Fruit fly (Drosophila melanogaster): Measurements from ENCODE around the gene Usp32.

Usp32 gene

DNA sequence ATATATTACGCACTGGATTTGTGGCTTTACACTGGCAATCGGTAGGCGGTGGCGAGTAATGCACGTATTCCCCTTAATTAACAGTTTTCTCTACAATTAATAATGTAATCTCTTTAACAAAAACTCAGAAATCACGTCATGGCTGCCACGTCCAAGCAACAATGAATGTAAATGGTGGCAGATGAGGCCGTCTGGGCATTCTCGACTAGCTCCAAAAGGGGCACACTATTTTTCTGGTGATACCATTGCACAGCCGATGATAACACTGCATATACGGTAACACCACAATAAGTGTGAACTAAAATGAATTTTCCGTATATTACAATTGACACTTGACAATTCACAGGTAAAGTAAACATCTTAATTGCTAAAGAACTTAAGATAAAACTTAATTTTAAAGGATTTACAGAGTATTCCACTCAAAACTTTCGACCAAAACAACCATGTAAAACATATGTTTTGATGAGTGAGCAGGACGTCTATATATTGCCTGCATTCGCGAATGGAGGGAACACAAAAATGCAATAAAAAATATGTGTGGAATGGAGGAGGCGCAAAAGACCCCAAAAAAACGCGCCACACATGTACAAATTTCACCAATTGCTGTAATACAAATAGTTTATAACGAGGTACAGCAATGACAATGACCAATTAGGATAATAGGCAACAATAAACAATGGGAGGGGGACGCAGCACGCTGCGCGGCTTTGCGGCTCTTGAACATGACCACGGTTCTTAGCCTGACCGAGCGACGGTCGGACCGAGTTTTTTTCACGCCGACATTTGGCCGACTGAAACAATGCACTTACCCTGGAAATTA lies 38.5 kb downstream of the Usp32 start:
- TF ChIP-seq fd59A (GFP tag; optimal IDR thresholded peaks at IDR 0.05) = no peak
- peak; percentile 27 for TF ChIP-seq lz (GFP tag; optimal IDR thresholded peaks at IDR 0.05)
- peak; percentile 8 for TF ChIP-seq CG34406 (GFP tag; optimal IDR thresholded peaks at IDR 0.05)
- no peak for TF ChIP-seq CG7368 (GFP tag; optimal IDR thresholded peaks at IDR 0.05)
- peak; percentile 46; the same call in 2 of the 3 replicates for TF ChIP-seq CG6163 (GFP tag; IDR thresholded peaks at IDR 0.05)
- TF ChIP-seq Sox14 (GFP tag; optimal IDR thresholded peaks at IDR 0.05) = peak; percentile 74
- TF ChIP-seq CG6792 (GFP tag; optimal IDR thresholded peaks at IDR 0.05) = peak; percentile 5
- peak; percentile 72 for TF ChIP-seq Eip78C (GFP tag)
- peak; percentile 91 for TF ChIP-seq dsx (GFP tag; optimal IDR thresholded peaks at IDR 0.05; ENCODE audit: poor library complexity, severe bottlenecking)
- TF ChIP-seq esn (GFP tag; optimal IDR thresholded peaks at IDR 0.05) = peak; percentile 10
- no peak for TF ChIP-seq CG9139 (GFP tag; optimal IDR thresholded peaks at IDR 0.05)
- no peak for TF ChIP-seq acj6 (GFP tag; optimal IDR thresholded peaks at IDR 0.05)
- TF ChIP-seq CG10669 (GFP tag; optimal IDR thresholded peaks at IDR 0.05) = no peak
- no peak for TF ChIP-seq CG11762 (GFP tag; optimal IDR thresholded peaks at IDR 0.05; ENCODE audit: insufficient read depth)
- 0 out of 3 replicates have a peak, but pooled peaks have one; percentile 15 for TF ChIP-seq eg (GFP tag; IDR thresholded peaks at IDR 0.05)
- TF ChIP-seq CG1621 (tag; optimal IDR thresholded peaks at IDR 0.05) = peak; percentile 42

DNA sequence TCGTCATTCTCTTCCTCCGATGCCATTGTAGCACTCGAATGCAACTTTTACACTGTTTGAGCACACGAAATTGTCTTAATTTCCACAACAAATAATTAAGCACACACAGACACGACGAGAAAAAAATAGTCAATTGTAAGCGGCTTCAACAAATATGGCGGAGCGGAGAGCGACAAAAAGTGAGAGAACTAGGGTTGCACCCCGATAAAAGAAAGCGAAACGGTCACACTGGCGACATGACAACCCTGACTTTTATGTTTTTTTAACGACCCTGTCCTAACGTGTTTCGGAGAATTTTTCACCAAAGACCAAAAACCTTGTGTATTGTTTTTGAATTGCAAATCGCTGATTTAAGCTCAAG lies 39.1 kb downstream of the Usp32 start, which contains the start of the genes Mi-2 and Prp3:
TSS of gene Mi-2 (minus strand) at position 162 of the 361 bp plus-strand sequence.
TSS of gene Prp3 (plus strand) at position 247 of the 361 bp plus-strand sequence.
- TF ChIP-seq Eip78C (GFP tag) (peak; percentile 54), CG8119 (GFP tag; IDR thresholded peaks at IDR 0.05) (no peak), vri (GFP tag; optimal IDR thresholded peaks at IDR 0.05) (no peak), CG10631 (GFP tag; optimal IDR thresholded peaks at IDR 0.05) (no peak), fkh (GFP tag; optimal IDR thresholded peaks at IDR 0.05) (peak; percentile 71), dsx (GFP tag; optimal IDR thresholded peaks at IDR 0.05; ENCODE audit: poor library complexity, severe bottlenecking) (no peak), CG6276 (GFP tag; optimal IDR thresholded peaks at IDR 0.05) (no peak), Sox14 (GFP tag; optimal IDR thresholded peaks at IDR 0.05) (peak; percentile 31), CG6163 (GFP tag; IDR thresholded peaks at IDR 0.05) (peak; percentile 48; the same call in 2 of the 3 replicates)

DNA sequence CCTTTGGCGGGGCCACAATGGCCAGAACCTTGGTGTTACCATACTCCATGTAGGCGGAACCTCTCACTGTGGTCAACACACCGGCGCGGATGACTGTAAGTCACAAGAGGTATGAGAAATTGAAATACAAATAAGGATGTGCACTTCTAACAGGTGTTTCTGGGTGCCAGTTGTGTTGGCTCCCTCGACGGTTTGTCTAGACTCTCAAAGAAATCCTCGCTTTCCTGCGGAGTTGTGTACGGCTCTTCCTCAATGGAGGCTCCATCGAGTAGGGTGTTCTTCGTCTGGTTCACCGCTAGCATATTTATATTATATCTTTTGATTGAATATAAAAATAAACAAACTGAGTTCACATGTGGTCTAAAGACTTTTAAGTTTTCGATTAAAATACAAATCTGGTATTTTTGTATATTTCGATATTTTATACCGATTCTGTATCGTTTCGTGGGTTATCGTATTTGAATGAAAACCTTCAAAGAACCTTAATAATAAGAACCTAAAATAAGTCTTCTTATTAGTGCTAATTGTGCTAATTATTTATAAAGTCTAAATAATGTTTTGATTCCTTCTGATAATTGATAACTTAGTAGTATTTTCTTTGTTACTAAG lies 42.5 kb downstream of the Usp32 start, which contains the start of gene Mtr3:
TSS of gene Mtr3 (minus strand) at position 388 of the 609 bp plus-strand sequence.
- TF ChIP-seq Gug (GFP tag; IDR thresholded peaks at IDR 0.05) = no peak
- no peak for TF ChIP-seq eg (GFP tag; IDR thresholded peaks at IDR 0.05)
- TF ChIP-seq Sox14 (GFP tag; optimal IDR thresholded peaks at IDR 0.05) = no peak
- no peak for TF ChIP-seq dac (GFP tag; optimal IDR thresholded peaks at IDR 0.05)
- TF ChIP-seq CG1621 (tag; optimal IDR thresholded peaks at IDR 0.05) = no peak
- no peak for TF ChIP-seq Ets21C (GFP tag; optimal IDR thresholded peaks at IDR 0.05)
- TF ChIP-seq CG11294 (GFP tag; IDR thresholded peaks at IDR 0.05) = no peak
- TF ChIP-seq CG8119 (GFP tag; IDR thresholded peaks at IDR 0.05) = no peak
- no peak for TF ChIP-seq Smox (GFP tag; optimal IDR thresholded peaks at IDR 0.05)
- no peak for TF ChIP-seq CG10669 (GFP tag; optimal IDR thresholded peaks at IDR 0.05)
- no peak for TF ChIP-seq fkh (GFP tag; optimal IDR thresholded peaks at IDR 0.05)
- no peak for TF ChIP-seq ss (GFP tag; optimal IDR thresholded peaks at IDR 0.05)
- TF ChIP-seq salr (GFP tag; optimal IDR thresholded peaks at IDR 0.05) = no peak
- TF ChIP-seq CG8319 (GFP tag; optimal IDR thresholded peaks at IDR 0.05) = no peak
- TF ChIP-seq Hr38 (GFP tag; optimal IDR thresholded peaks at IDR 0.05) = no peak

DNA sequence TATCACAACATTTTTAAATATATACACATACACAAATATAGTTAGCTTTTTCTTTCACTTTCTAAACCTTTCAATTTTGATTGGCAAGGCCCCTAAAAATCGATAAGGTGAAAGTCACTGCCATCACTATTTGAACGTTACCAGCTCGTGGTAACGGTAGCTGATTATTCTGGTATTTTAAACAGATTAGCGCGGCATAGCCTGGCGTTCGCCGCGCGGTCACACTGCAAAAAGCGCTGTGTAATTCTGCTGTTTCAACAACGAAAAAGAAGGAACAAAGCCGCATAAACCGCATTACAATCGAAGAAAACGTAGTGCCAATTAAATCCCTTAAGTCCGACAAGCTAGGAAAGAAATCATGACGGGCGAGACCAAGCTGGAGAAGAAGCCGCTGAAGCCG lies 43.9 kb downstream of the Usp32 start, which contains the start of gene Rpn1:
TSS of gene Rpn1 (plus strand) at position 219 of the 400 bp plus-strand sequence.
- no peak for TF ChIP-seq CG6163 (GFP tag; IDR thresholded peaks at IDR 0.05)
- TF ChIP-seq Sox102F (GFP tag; optimal IDR thresholded peaks at IDR 0.05) = no peak
- TF ChIP-seq lz (GFP tag; optimal IDR thresholded peaks at IDR 0.05) = peak; percentile 6
- TF ChIP-seq ss (GFP tag; optimal IDR thresholded peaks at IDR 0.05) = no peak
- peak; percentile 26 for TF ChIP-seq Eip78C (GFP tag)
- TF ChIP-seq Hr4 (GFP tag; optimal IDR thresholded peaks at IDR 0.05) = no peak
- no peak for TF ChIP-seq CG6276 (GFP tag; optimal IDR thresholded peaks at IDR 0.05)
- peak; percentile 10 for TF ChIP-seq CG6854 (GFP tag; optimal IDR thresholded peaks at IDR 0.05)
